Fruit fly (Drosophila melanogaster) whole organism, prepupa: ENCODE results near the gene Mtpalpha.

ENCODE experiments used
- Blimp-1 ChIP-seq: fragments of 200-800 bp; sonication (Bioruptor generic); optimal IDR thresholded peaks from 3 replicates; lab custom pipeline; 2017; ENCODE audit warnings: missing biosample characterization, missing genetic modification characterization, mild to moderate bottlenecking, moderate library complexity, missing genetic modification reagents
- CG10631 ChIP-seq: fragments of 200-800 bp; sonication (Bioruptor generic); optimal IDR thresholded peaks from 2 replicates; lab custom pipeline; 2016; ENCODE audit warnings: missing biosample characterization, missing genetic modification characterization
- CG10669 ChIP-seq: fragments of 200-800 bp; sonication (Bioruptor generic); optimal IDR thresholded peaks from 3 replicates; lab custom pipeline; 2018; ENCODE audit warnings: missing biosample characterization, mild to moderate bottlenecking, missing genetic modification characterization, moderate library complexity
- CG11294 ChIP-seq: fragments of 200-800 bp; sonication (Bioruptor generic); IDR thresholded peaks from 2 replicates; pipeline ENCODE4 v1.3.6; 2022; ENCODE audit warnings: missing biosample characterization, missing genetic modification characterization
- CG11762 ChIP-seq: fragments of 200-800 bp; sonication (Bioruptor generic); optimal IDR thresholded peaks from 3 replicates; lab custom pipeline; 2016; ENCODE audit warnings: missing biosample characterization, missing genetic modification characterization; ENCODE audit not compliant: insufficient read depth
- CG11902 ChIP-seq: fragments of 200-800 bp; sonication (Bioruptor generic); optimal IDR thresholded peaks from 3 replicates; lab custom pipeline; 2016; ENCODE audit warnings: missing biosample characterization, missing genetic modification characterization
- CG15336 ChIP-seq: fragments of 200-800 bp; sonication (Bioruptor generic); IDR thresholded peaks from 2 replicates; pipeline ENCODE4 v1.3.6; 2022; ENCODE audit warnings: missing biosample characterization, missing genetic modification characterization
- CG1621 ChIP-seq: fragments of 200-800 bp; sonication (Bioruptor generic); optimal IDR thresholded peaks from 3 replicates; lab custom pipeline; 2018; ENCODE audit warnings: missing biosample characterization, mild to moderate bottlenecking, missing genetic modification characterization
- CG16779 ChIP-seq: fragments of 200-800 bp; sonication (Bioruptor generic); optimal IDR thresholded peaks from 3 replicates; lab custom pipeline; 2017; ENCODE audit warnings: missing biosample characterization, mild to moderate bottlenecking, missing genetic modification characterization
- CG3032 ChIP-seq: fragments of 200-800 bp; optimal IDR thresholded peaks from 2 replicates; lab custom pipeline; 2019; ENCODE audit warnings: missing biosample characterization, mild to moderate bottlenecking, missing genetic modification characterization, moderate library complexity
- CG31627 ChIP-seq: fragments of 200-800 bp; sonication (Bioruptor generic); optimal IDR thresholded peaks from 3 replicates; lab custom pipeline; 2016; ENCODE audit warnings: missing biosample characterization, missing genetic modification characterization
- CG32006 ChIP-seq: fragments of 200-800 bp; sonication (Bioruptor generic); optimal IDR thresholded peaks from 3 replicates; lab custom pipeline; 2017; ENCODE audit warnings: missing biosample characterization, mild to moderate bottlenecking, missing genetic modification characterization
- CG34406 ChIP-seq: fragments of 200-800 bp; sonication (Bioruptor generic); optimal IDR thresholded peaks from 3 replicates; lab custom pipeline; 2016; ENCODE audit warnings: missing biosample characterization, missing genetic modification characterization
- CG3919 ChIP-seq: fragments of 200-800 bp; sonication (Bioruptor generic); optimal IDR thresholded peaks from 3 replicates; lab custom pipeline; 2016; ENCODE audit warnings: missing biosample characterization, missing genetic modification characterization
- CG6276 ChIP-seq: fragments of 200-800 bp; sonication (Bioruptor generic); optimal IDR thresholded peaks from 2 replicates; lab custom pipeline; 2017; ENCODE audit warnings: missing biosample characterization, mild to moderate bottlenecking, missing genetic modification characterization
- CG6808 ChIP-seq: fragments of 200-800 bp; sonication (Bioruptor generic); optimal IDR thresholded peaks from 3 replicates; lab custom pipeline; 2017; ENCODE audit warnings: missing biosample characterization, missing genetic modification characterization, mild to moderate bottlenecking, moderate library complexity, missing genetic modification reagents
- CG6854 ChIP-seq: fragments of 200-800 bp; sonication (Bioruptor generic); optimal IDR thresholded peaks from 2 replicates; lab custom pipeline; 2017; ENCODE audit warnings: missing biosample characterization, mild to moderate bottlenecking, missing genetic modification characterization
- CG7368 ChIP-seq: fragments of 200-800 bp; sonication (Bioruptor generic); optimal IDR thresholded peaks from 3 replicates; lab custom pipeline; 2016; ENCODE audit warnings: missing biosample characterization, missing genetic modification characterization
- CG8319 ChIP-seq: fragments of 200-800 bp; sonication (Bioruptor generic); optimal IDR thresholded peaks from 3 replicates; lab custom pipeline; 2016; ENCODE audit warnings: missing biosample characterization, missing genetic modification characterization
- CG8632 ChIP-seq: fragments of 200-800 bp; sonication (Bioruptor generic); optimal IDR thresholded peaks from 3 replicates; lab custom pipeline; 2016; ENCODE audit warnings: missing biosample characterization, missing genetic modification characterization
- CG9139 ChIP-seq: fragments of 200-800 bp; sonication (Bioruptor generic); optimal IDR thresholded peaks from 3 replicates; lab custom pipeline; 2017; ENCODE audit warnings: missing biosample characterization, mild to moderate bottlenecking, missing genetic modification characterization
- Eip75B ChIP-seq: fragments of 200-800 bp; sonication (Bioruptor generic); optimal IDR thresholded peaks from 3 replicates; lab custom pipeline; 2016; ENCODE audit warnings: missing biosample characterization, missing genetic modification characterization
- Eip78C ChIP-seq: fragments of 200-800 bp; sonication (Bioruptor generic); peaks from one replicate; lab custom pipeline; 2016; ENCODE audit warnings: missing biosample characterization, missing genetic modification characterization
- Ets96B ChIP-seq: fragments of 200-800 bp; optimal IDR thresholded peaks from 2 replicates; lab custom pipeline; 2019; ENCODE audit warnings: missing biosample characterization, mild to moderate bottlenecking, missing genetic modification characterization, moderate library complexity
- Hr38 ChIP-seq: sonication (Bioruptor generic); optimal IDR thresholded peaks from 2 replicates; lab custom pipeline; 2016; ENCODE audit warnings: missing biosample characterization, missing genetic modification characterization
- Hr39 ChIP-seq: fragments of 200-800 bp; sonication (Bioruptor generic); optimal IDR thresholded peaks from 2 replicates; lab custom pipeline; 2016; ENCODE audit warnings: missing biosample characterization, missing genetic modification characterization
- Lpt ChIP-seq: fragments of 200-800 bp; sonication (Bioruptor generic); optimal IDR thresholded peaks from 3 replicates; lab custom pipeline; 2016; ENCODE audit warnings: missing biosample characterization, missing genetic modification characterization
- Met ChIP-seq: fragments of 200-800 bp; sonication (Bioruptor generic); optimal IDR thresholded peaks from 3 replicates; lab custom pipeline; 2016; ENCODE audit warnings: missing biosample characterization, missing genetic modification characterization
- OdsH ChIP-seq: fragments of 200-800 bp; sonication (Bioruptor generic); optimal IDR thresholded peaks from 3 replicates; lab custom pipeline; 2016; ENCODE audit warnings: missing biosample characterization, missing genetic modification characterization
- Smox ChIP-seq: fragments of 200-800 bp; sonication (Bioruptor generic); optimal IDR thresholded peaks from 3 replicates; lab custom pipeline; 2016; ENCODE audit warnings: missing biosample characterization, missing genetic modification characterization
- Sox102F ChIP-seq: fragments of 200-800 bp; sonication (Bioruptor generic); optimal IDR thresholded peaks from 2 replicates; lab custom pipeline; 2016; ENCODE audit warnings: missing biosample characterization, mild to moderate bottlenecking, missing genetic modification characterization
- Sox15 ChIP-seq: fragments of 200-800 bp; sonication (Bioruptor generic); optimal IDR thresholded peaks from 3 replicates; lab custom pipeline; 2016; ENCODE audit warnings: missing biosample characterization, missing genetic modification characterization
- achi ChIP-seq: fragments of 200-800 bp; sonication (Bioruptor generic); optimal IDR thresholded peaks from 3 replicates; lab custom pipeline; 2016; ENCODE audit warnings: missing biosample characterization, missing genetic modification characterization
- acj6 ChIP-seq: fragments of 200-800 bp; sonication (Bioruptor generic); optimal IDR thresholded peaks from 3 replicates; lab custom pipeline; 2016; ENCODE audit warnings: missing biosample characterization, missing genetic modification characterization
- cyc ChIP-seq: fragments of 200-800 bp; sonication (Bioruptor generic); optimal IDR thresholded peaks from 3 replicates; lab custom pipeline; 2016; ENCODE audit warnings: missing biosample characterization, missing genetic modification characterization
- dac ChIP-seq: fragments of 200-800 bp; sonication (Bioruptor generic); optimal IDR thresholded peaks from 2 replicates; lab custom pipeline; 2017; ENCODE audit warnings: missing biosample characterization, mild to moderate bottlenecking, missing genetic modification characterization
- dsx ChIP-seq: fragments of 200-800 bp; optimal IDR thresholded peaks from 3 replicates; lab custom pipeline; 2019; ENCODE audit warnings: missing biosample characterization, mild to moderate bottlenecking, missing genetic modification characterization, moderate library complexity; ENCODE audit not compliant: poor library complexity, severe bottlenecking
- eg ChIP-seq: fragments of 200-800 bp; sonication (Bioruptor generic); IDR thresholded peaks from 3 replicates; pipeline ENCODE4 v1.3.6; 2022; ENCODE audit warnings: missing biosample characterization, missing genetic modification characterization
- esn ChIP-seq: fragments of 200-800 bp; sonication (Bioruptor generic); optimal IDR thresholded peaks from 2 replicates; lab custom pipeline; 2016; ENCODE audit warnings: missing biosample characterization, mild to moderate bottlenecking, missing genetic modification characterization, moderate library complexity
- fd85E ChIP-seq: fragments of 200-800 bp; sonication (Bioruptor generic); optimal IDR thresholded peaks from 3 replicates; lab custom pipeline; 2016; ENCODE audit warnings: missing biosample characterization, missing genetic modification characterization
- fkh ChIP-seq: fragments of 200-800 bp; sonication (Bioruptor generic); optimal IDR thresholded peaks from 3 replicates; lab custom pipeline; 2017; ENCODE audit warnings: missing biosample characterization, mild to moderate bottlenecking, missing genetic modification characterization, moderate library complexity
- lz ChIP-seq: fragments of 200-800 bp; sonication (Bioruptor generic); optimal IDR thresholded peaks from 3 replicates; lab custom pipeline; 2016; ENCODE audit warnings: missing biosample characterization, missing genetic modification characterization
- net ChIP-seq: fragments of 200-800 bp; sonication (Bioruptor generic); optimal IDR thresholded peaks from 3 replicates; lab custom pipeline; 2016; ENCODE audit warnings: missing biosample characterization, missing genetic modification characterization
- pdm3 ChIP-seq: fragments of 200-800 bp; sonication (Bioruptor generic); optimal IDR thresholded peaks from 3 replicates; lab custom pipeline; 2016; ENCODE audit warnings: missing biosample characterization, missing genetic modification characterization
- salr ChIP-seq, 2 experiments: fragments of 200-800 bp; sonication (Bioruptor generic); optimal IDR thresholded peaks; 3 replicates each; lab custom pipeline; 2016 to 2018; ENCODE audit warnings: missing biosample characterization in 2 of 2, missing genetic modification characterization in 2 of 2, mild to moderate bottlenecking in 1 of 2
- svp ChIP-seq: fragments of 200-800 bp; sonication (Bioruptor generic); peaks from one replicate; lab custom pipeline; 2016; ENCODE audit warnings: missing biosample characterization, missing genetic modification characterization
- topi ChIP-seq: fragments of 200-800 bp; sonication (Bioruptor generic); optimal IDR thresholded peaks from 3 replicates; lab custom pipeline; 2016; ENCODE audit warnings: missing biosample characterization, missing genetic modification characterization
- vri ChIP-seq: fragments of 200-800 bp; sonication (Bioruptor generic); optimal IDR thresholded peaks from 3 replicates; lab custom pipeline; 2016; ENCODE audit warnings: missing biosample characterization, mild to moderate bottlenecking, missing genetic modification characterization

Mtpalpha gene

dm6 chr2L:9613922-9614321 is 37.4 kb upstream of the Mtpalpha start (continued):
- no peak for TF ChIP-seq CG3032 (tag; lab: Kevin White, UChicago)
- TF ChIP-seq lz (GFP tag; lab: Kevin White, UChicago), result no peak
- TF ChIP-seq CG10631 (GFP tag; lab: Kevin White, UChicago), result no peak
- TF ChIP-seq Ets96B, result no peak
- TF ChIP-seq eg (GFP tag; lab: Robert Waterston, UW), result peak; percentile 63; the same call in 2 of the 3 replicates
- TF ChIP-seq CG8319 (GFP tag; lab: Kevin White, UChicago), result no peak
- no peak for TF ChIP-seq Hr39 (GFP tag; lab: Kevin White, UChicago)
- no peak for TF ChIP-seq CG11762
- TF ChIP-seq OdsH (GFP tag; lab: Kevin White, UChicago), result no peak
- TF ChIP-seq pdm3 (GFP tag; lab: Kevin White, UChicago), result no peak
- no peak for TF ChIP-seq topi (GFP tag; lab: Kevin White, UChicago)

dm6 chr2L:9613006-9613690 is 36.6 kb upstream of the Mtpalpha start, which contains the start of gene Trx2:
Gene Trx2 (plus strand): TSS chr2L:9613166.
- TF ChIP-seq CG6276 (GFP tag; lab: Kevin White, UChicago) (peak; percentile 25), CG6854 (GFP tag; lab: Kevin White, UChicago) (peak; percentile 69), topi (GFP tag; lab: Kevin White, UChicago) (peak; percentile 21), Met (peak; percentile 10), svp (peak; percentile 82), Blimp-1 (GFP tag; lab: Kevin White, UChicago) (no peak), Sox102F (GFP tag; lab: Kevin White, UChicago) (peak; percentile 54), CG1621 (tag; lab: Kevin White, UChicago) (peak; percentile 54), CG8319 (GFP tag; lab: Kevin White, UChicago) (peak; percentile 19), eg (GFP tag; lab: Robert Waterston, UW) (peak; percentile 50; the same call in 2 of the 3 replicates), esn (peak; percentile 27), fd85E (GFP tag; lab: Kevin White, UChicago) (peak; percentile 27), Ets96B (no peak), CG11762 (no peak), CG32006 (GFP tag; lab: Kevin White, UChicago) (no peak), Smox (GFP tag; lab: Kevin White, UChicago) (no peak), Hr38 (GFP tag; lab: Kevin White, UChicago) (no peak), CG15336 (GFP tag; lab: Robert Waterston, UW) (peak; percentile 61), Lpt (peak; percentile 56), CG9139 (GFP tag; lab: Kevin White, UChicago) (peak; percentile 60), CG6808 (GFP tag; lab: Kevin White, UChicago) (no peak), achi (GFP tag; lab: Kevin White, UChicago) (no peak), CG11902 (GFP tag; lab: Kevin White, UChicago) (no peak), Eip75B (GFP tag; lab: Kevin White, UChicago) (peak; percentile 6), fkh (GFP tag; lab: Kevin White, UChicago) (no peak), CG8632 (GFP tag; lab: Kevin White, UChicago) (no peak), CG7368 (GFP tag; lab: Kevin White, UChicago) (peak; percentile 26), vri (GFP tag; lab: Kevin White, UChicago) (peak; percentile 84), net (GFP tag; lab: Kevin White, UChicago) (peak; percentile 55), Eip78C (GFP tag; lab: Kevin White, UChicago) (peak; percentile 75), CG10669 (peak; percentile 13), pdm3 (GFP tag; lab: Kevin White, UChicago) (no peak), OdsH (GFP tag; lab: Kevin White, UChicago) (no peak), CG3032 (tag; lab: Kevin White, UChicago) (no peak), CG34406 (GFP tag; lab: Kevin White, UChicago) (no peak), CG31627 (GFP tag; lab: Kevin White, UChicago) (no peak), Sox15 (GFP tag; lab: Kevin White, UChicago) (no peak), cyc (GFP tag; lab: Kevin White, UChicago) (no peak), dsx (peak; percentile 15), CG3919 (GFP tag; lab: Kevin White, UChicago) (peak; percentile 26), salr (GFP tag; optimal IDR thresholded peaks at IDR 0.05; lab: Kevin White, UChicago) (peak in 1 of 2 experiments; percentile 5), CG16779 (peak; percentile 73), CG11294 (GFP tag; lab: Robert Waterston, UW) (peak; percentile 6; the same call in 1 of the 2 replicates), dac (GFP tag; lab: Kevin White, UChicago) (no peak), acj6 (GFP tag; lab: Kevin White, UChicago) (no peak)
